Fruit fly (Drosophila melanogaster): ENCODE results near the gene t-Grip91.
A peak's percentile ranks its signal among the peaks of the same experiment; 100 is the strongest.

The t-Grip91 gene

dm6 chr2L:15742976-15743375, 40.9 kb upstream of the t-Grip91 start:
- TF ChIP-seq CG6765 (GFP tag; optimal IDR thresholded peaks at IDR 0.05) (no peak), insv (GFP tag; optimal IDR thresholded peaks at IDR 0.05) (no peak), Camta (GFP tag; optimal IDR thresholded peaks at IDR 0.05) (no peak), Hr78 (GFP tag; optimal IDR thresholded peaks at IDR 0.05) (no peak), zen (tag; optimal IDR thresholded peaks at IDR 0.05) (peak; percentile 18), CG43689 (GFP tag; IDR thresholded peaks at IDR 0.05) (no peak), CG15479 (GFP tag; optimal IDR thresholded peaks at IDR 0.05) (peak; percentile 60), dysf (GFP tag; IDR thresholded peaks at IDR 0.05) (no peak), twi (tag; optimal IDR thresholded peaks at IDR 0.05) (peak; percentile 27), tll (GFP tag; optimal IDR thresholded peaks at IDR 0.05) (peak in 1 of 2 experiments; percentile 43), CG13296 (GFP tag; optimal IDR thresholded peaks at IDR 0.05) (no peak), Sry-β (GFP tag; optimal IDR thresholded peaks at IDR 0.05) (no peak), CG32767 (GFP tag; IDR thresholded peaks at IDR 0.05) (no peak), cad (GFP tag; optimal IDR thresholded peaks at IDR 0.05) (peak; percentile 21), pros (GFP tag; optimal IDR thresholded peaks at IDR 0.05) (peak; percentile 61), CG2678 (tag; optimal IDR thresholded peaks at IDR 0.05) (no peak), CG6175 (GFP tag; IDR thresholded peaks at IDR 0.05) (no peak), CG14441 (GFP tag; IDR thresholded peaks at IDR 0.05) (no peak)

- TF ChIP-seq CG6683 (GFP tag; optimal IDR thresholded peaks at IDR 0.05) (no peak), CG18764 (GFP tag; optimal IDR thresholded peaks at IDR 0.05) (no peak), CG33557 (GFP tag; optimal IDR thresholded peaks at IDR 0.05) (no peak), CG9797 (GFP tag; optimal IDR thresholded peaks at IDR 0.05) (no peak), Kr (GFP tag; optimal IDR thresholded peaks at IDR 0.05) (no peak), Abd-B (GFP tag; optimal IDR thresholded peaks at IDR 0.05) (no peak), ato (GFP tag; IDR thresholded peaks at IDR 0.05; ENCODE audit: partially characterized antibody) (no peak), insv (GFP tag; optimal IDR thresholded peaks at IDR 0.05) (no peak), ttk (GFP tag; IDR thresholded peaks at IDR 0.05) (no peak), CG7372 (GFP tag; IDR thresholded peaks at IDR 0.05) (no peak), CG4282 (GFP tag; optimal IDR thresholded peaks at IDR 0.05) (no peak), dpn (GFP tag; optimal IDR thresholded peaks at IDR 0.05) (no peak), ro (GFP tag; IDR thresholded peaks at IDR 0.05) (no peak), CG3407 (GFP tag; optimal IDR thresholded peaks at IDR 0.05) (no peak), dmrt11E (tag; optimal IDR thresholded peaks at IDR 0.05) (peak; percentile 46), CG3726 (GFP tag; IDR thresholded peaks at IDR 0.05) (no peak), zen2 (GFP tag; IDR thresholded peaks at IDR 0.05; ENCODE audit: partially characterized antibody) (no peak), Oaz (GFP tag; IDR thresholded peaks at IDR 0.05) (no peak), CG7745 (tag; optimal IDR thresholded peaks at IDR 0.05) (no peak), CG7357 (GFP tag; IDR thresholded peaks at IDR 0.05) (no peak), gem (tag; optimal IDR thresholded peaks at IDR 0.05) (peak; percentile 9), CG34376 (GFP tag; optimal IDR thresholded peaks at IDR 0.05) (no peak), Blimp-1 (GFP tag; optimal IDR thresholded peaks at IDR 0.05) (no peak), ac (GFP tag; optimal IDR thresholded peaks at IDR 0.05) (peak; percentile 35), Ets65A (GFP tag) (peak; percentile 54), CG12219 (GFP tag; optimal IDR thresholded peaks at IDR 0.05) (no peak), zfh1 (GFP tag; IDR thresholded peaks at IDR 0.05) (peak; percentile 45; the same call in 2 of the 3 replicates), Chrac-16 (GFP tag; optimal IDR thresholded peaks at IDR 0.05) (peak; percentile 7), corto (GFP tag; optimal IDR thresholded peaks at IDR 0.05) (peak; percentile 56), eve (GFP tag; optimal IDR thresholded peaks at IDR 0.05) (peak in 1 of 2 experiments; percentile 39), CG17328 (GFP tag; IDR thresholded peaks at IDR 0.05) (0 out of 2 replicates have a peak, but pooled peaks have one; percentile 25), phol (tag; optimal IDR thresholded peaks at IDR 0.05) (no peak), Xbp1 (GFP tag; optimal IDR thresholded peaks at IDR 0.05) (no peak)
These were observed 40.3 kb upstream of the t-Grip91 start for dm6 chr2L:15743578-15743977.
